Worm (Caenorhabditis elegans): Measurements from ENCODE around the gene F59A6.13.

The F59A6.13 gene

DNA sequence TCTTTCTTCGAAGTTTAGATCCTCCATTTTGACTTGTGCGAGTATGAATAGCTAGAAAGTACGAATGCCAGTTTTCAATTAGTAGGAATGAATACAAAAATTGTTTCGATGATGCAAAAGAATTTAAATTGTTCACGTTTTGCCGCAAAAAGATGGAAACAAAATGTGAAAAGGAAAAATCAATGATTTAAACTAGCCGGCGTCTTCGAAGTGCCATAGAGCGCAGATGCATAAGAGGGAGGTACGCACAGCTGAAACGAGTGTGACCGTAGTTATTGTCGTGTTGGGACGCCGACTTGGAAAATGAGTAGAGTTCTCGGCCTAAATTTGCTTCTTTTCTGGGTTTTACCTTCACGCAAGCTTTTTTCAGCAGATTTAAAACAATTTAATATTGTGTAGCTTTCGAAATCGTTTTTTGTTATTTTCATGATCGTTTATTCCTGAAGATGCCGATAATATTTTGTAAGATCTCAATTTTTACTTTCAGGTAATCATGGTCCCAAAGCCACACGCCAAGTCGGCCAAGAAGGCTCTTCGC, 32.6 kb downstream of the F59A6.13 start, which contains the start of the genes ify-1 and rpl-22:
ify-1 (minus strand) TSS at position 51 of the 538 bp plus-strand sequence.
rpl-22 (plus strand) TSS at position 488 of the 538 bp plus-strand sequence.
- TF ChIP-seq nhr-237 (tag; optimal IDR thresholded peaks at IDR 0.05) (no peak), lsy-2 (tag; optimal IDR thresholded peaks at IDR 0.05) (peak; percentile 98 to 100), mab-5 (tag; optimal IDR thresholded peaks at IDR 0.05) (peak; percentile 90), nhr-12 (tag; optimal IDR thresholded peaks at IDR 0.05) (no peak), mbf-1 (tag; optimal IDR thresholded peaks at IDR 0.05) (no peak), snpc-4 (tag; optimal IDR thresholded peaks at IDR 0.05) (peak; percentile 94), mdl-1 (tag; optimal IDR thresholded peaks at IDR 0.05) (peak in 1 of 2 experiments; percentile 51), sma-9 (GFP tag; optimal IDR thresholded peaks at IDR 0.05) (peak; percentile 94), sma-9 (tag; optimal IDR thresholded peaks at IDR 0.05) (no peak), elt-1 (tag; optimal IDR thresholded peaks at IDR 0.05) (no peak), ztf-4 (tag; optimal IDR thresholded peaks at IDR 0.05) (peak; percentile 90), R02D3.7 (tag; optimal IDR thresholded peaks at IDR 0.05) (peak; percentile 43), unc-55 (GFP tag; optimal IDR thresholded peaks at IDR 0.05) (peak; percentile 99), ama-1 (optimal IDR thresholded peaks at IDR 0.05) (peak; percentile 71), ztf-1 (GFP tag; conservative IDR thresholded peaks at IDR 0.05) (no peak), aly-2 (tag; optimal IDR thresholded peaks at IDR 0.05) (no peak), blmp-1 (tag; optimal IDR thresholded peaks at IDR 0.05; ENCODE audit: insufficient read depth) (peak; percentile 86), sem-4 (tag; optimal IDR thresholded peaks at IDR 0.05) (peak; percentile 93), nhr-11 (tag; optimal IDR thresholded peaks at IDR 0.05) (peak; percentile 37), ztf-11 (tag; optimal IDR thresholded peaks at IDR 0.05) (no peak), skn-1 (tag; optimal IDR thresholded peaks at IDR 0.05) (no peak), dmd-4 (tag; optimal IDR thresholded peaks at IDR 0.05) (no peak), nhr-10 (tag; optimal IDR thresholded peaks at IDR 0.05) (peak; percentile 34), gmeb-1 (tag; optimal IDR thresholded peaks at IDR 0.05) (peak; percentile 95), Y55F3AM.14 (GFP tag; optimal IDR thresholded peaks at IDR 0.05) (peak; percentile 28), ceh-82 (tag; optimal IDR thresholded peaks at IDR 0.05) (peak; percentile 73), F13H6.1 (tag; optimal IDR thresholded peaks at IDR 0.05) (peak; percentile 92), ceh-16 (tag; optimal IDR thresholded peaks at IDR 0.05) (peak; percentile 71), peb-1 (tag; optimal IDR thresholded peaks at IDR 0.05) (no peak), lin-39 (tag; optimal IDR thresholded peaks at IDR 0.05) (no peak), nhr-6 (tag; optimal IDR thresholded peaks at IDR 0.05) (peak; percentile 89), lin-11 (tag; optimal IDR thresholded peaks at IDR 0.05) (peak; percentile 96), C34F6.9 (tag; optimal IDR thresholded peaks at IDR 0.05) (peak; percentile 96), egl-27 (tag; optimal IDR thresholded peaks at IDR 0.05) (peak; percentile 39), unc-62 (GFP tag; optimal IDR thresholded peaks at IDR 0.05) (peak; percentile 47), unc-39 (tag; optimal IDR thresholded peaks at IDR 0.05) (no peak), crh-2 (tag; optimal IDR thresholded peaks at IDR 0.05) (peak; percentile 98), nhr-25 (tag; optimal IDR thresholded peaks at IDR 0.05) (peak; percentile 95), nhr-21 (tag; optimal IDR thresholded peaks at IDR 0.05) (peak; percentile 94), alr-1 (tag; optimal IDR thresholded peaks at IDR 0.05) (no peak), nhr-129 (tag; optimal IDR thresholded peaks at IDR 0.05) (peak; percentile 98), nhr-23 (tag; optimal IDR thresholded peaks at IDR 0.05) (no peak), sma-3 (GFP tag; optimal IDR thresholded peaks at IDR 0.05) (peak; percentile 94), fos-1 (tag; optimal IDR thresholded peaks at IDR 0.05) (peak; percentile 83), zag-1 (tag; optimal IDR thresholded peaks at IDR 0.05) (peak; percentile 78), nhr-77 (tag; optimal IDR thresholded peaks at IDR 0.05) (peak; percentile 76), ZK546.5 (tag; optimal IDR thresholded peaks at IDR 0.05) (peak; percentile 83), elt-3 (tag; optimal IDR thresholded peaks at IDR 0.05) (no peak), lin-13 (GFP tag; optimal IDR thresholded peaks at IDR 0.05) (peak; percentile 95)

All from whole organism, L2 larva.